Worm (Caenorhabditis elegans) whole organism, L4/young adult: ENCODE measurements around the gene Y94H6A.2.

Source experiments
- W03F9.2 ChIP-seq: fragments of 150-350 bp; optimal IDR thresholded peaks from 2 replicates; lab custom pipeline; 2014; ENCODE audit warnings: missing biosample characterization, missing genetic modification characterization
- him-1 ChIP-seq: sonication (generic microtip); optimal IDR thresholded peaks from 2 replicates; lab custom pipeline; 2016; ENCODE audit warnings: missing genotype, missing genetic modification reagents, missing genetic modification characterization, missing compliant biosample characterization

DNA sequence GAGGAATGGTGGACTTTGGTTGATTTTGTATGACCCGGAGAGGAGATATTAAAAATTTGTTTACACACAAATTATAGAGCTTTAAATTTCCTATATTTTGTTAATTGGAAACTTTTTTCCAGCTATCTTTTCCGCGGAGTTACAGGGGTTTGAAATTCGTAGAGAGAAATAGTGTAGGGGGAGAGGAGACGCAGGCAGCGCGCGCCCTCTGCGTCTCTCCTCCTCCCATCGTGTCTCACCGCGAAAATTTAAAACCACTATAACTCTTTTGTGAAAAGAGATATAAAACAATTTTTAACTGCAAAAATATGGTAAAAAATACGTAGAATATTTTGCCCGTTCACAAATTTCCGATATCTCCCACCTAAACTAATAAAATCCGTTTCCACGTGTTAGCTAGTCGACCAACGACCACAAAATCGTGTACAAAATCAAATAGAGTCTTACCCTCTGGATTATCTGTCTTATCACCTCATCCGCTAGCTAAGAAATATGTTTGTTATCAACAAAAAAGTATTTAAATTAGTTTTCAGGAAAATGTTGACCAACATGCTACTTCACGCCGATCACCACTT, 12.5 kb downstream of the Y94H6A.2 start, which contains the start of gene nhr-277:
- TF ChIP-seq him-1: no peak
- TF ChIP-seq W03F9.2 (tag; lab: Kevin White, UChicago): no peak
